Fruit fly (Drosophila melanogaster) whole organism, embryonic: ENCODE results near the gene CG17267.
A peak's percentile ranks its signal among the peaks of the same experiment; 100 is the strongest.

Source experiments
- ATbp ChIP-seq: fragments of 200-800 bp; sonication (Bioruptor generic); optimal IDR thresholded peaks from 2 replicates; lab custom pipeline; 2017; ENCODE audit warnings: missing biosample characterization, mild to moderate bottlenecking, missing genetic modification characterization, missing genetic modification reagents
- Adf1 ChIP-seq: fragments of 200-800 bp; sonication (Bioruptor generic); IDR thresholded peaks from 2 replicates; pipeline ENCODE4 v1.3.6; 2022; ENCODE audit warnings: missing biosample characterization, missing genetic modification characterization
- Atf-2 ChIP-seq: fragments of 200-800 bp; sonication (Bioruptor generic); optimal IDR thresholded peaks from 2 replicates; lab custom pipeline; 2016; ENCODE audit warnings: missing biosample characterization, missing genetic modification characterization
- B-H1 ChIP-seq: fragments of 200-800 bp; sonication (Bioruptor generic); IDR thresholded peaks from 3 replicates; pipeline ENCODE4 v1.3.6; 2022; ENCODE audit warnings: missing biosample characterization, missing genetic modification characterization
- CG10209 ChIP-seq: fragments of 200-800 bp; sonication (Bioruptor generic); optimal IDR thresholded peaks from 3 replicates; lab custom pipeline; 2017; ENCODE audit warnings: missing biosample characterization, mild to moderate bottlenecking, missing genetic modification characterization, missing genetic modification reagents
- CG10462 ChIP-seq: fragments of 200-800 bp; sonication (Bioruptor generic); optimal IDR thresholded peaks from 2 replicates; lab custom pipeline; 2016; ENCODE audit warnings: missing biosample characterization, missing genetic modification characterization
- CG11560 ChIP-seq: fragments of 200-800 bp; sonication (Bioruptor generic); IDR thresholded peaks from 3 replicates; pipeline ENCODE4 v1.3.6; 2022; ENCODE audit warnings: missing biosample characterization, missing genetic modification characterization
- CG12659 ChIP-seq: fragments of 200-800 bp; sonication (Bioruptor generic); optimal IDR thresholded peaks from 3 replicates; lab custom pipeline; 2017; ENCODE audit warnings: mild to moderate bottlenecking, missing biosample characterization, missing genetic modification reagents, missing genetic modification characterization
- CG13296 ChIP-seq: fragments of 200-800 bp; sonication (Bioruptor generic); optimal IDR thresholded peaks from 3 replicates; lab custom pipeline; 2018; ENCODE audit warnings: missing biosample characterization, mild to moderate bottlenecking, missing genetic modification characterization
- CG17186 ChIP-seq: fragments of 200-800 bp; sonication (Bioruptor generic); optimal IDR thresholded peaks from 3 replicates; lab custom pipeline; 2017; ENCODE audit warnings: missing biosample characterization, missing genetic modification reagents, missing genetic modification characterization
- CG17612 ChIP-seq: fragments of 200-800 bp; sonication (Bioruptor generic); IDR thresholded peaks from 2 replicates; pipeline ENCODE4 v1.3.6; 2022; ENCODE audit warnings: missing biosample characterization, missing genetic modification characterization
- CG17829 ChIP-seq: fragments of 200-800 bp; optimal IDR thresholded peaks from 2 replicates; lab custom pipeline; 2019; ENCODE audit warnings: missing biosample characterization, mild to moderate bottlenecking, missing genetic modification characterization, moderate library complexity
- CG2129 ChIP-seq: fragments of 200-800 bp; sonication (Bioruptor generic); IDR thresholded peaks from 2 replicates; pipeline ENCODE4 v1.3.6; 2022; ENCODE audit warnings: missing biosample characterization, missing genetic modification characterization; ENCODE audit not compliant: partially characterized antibody
- CG2199 ChIP-seq: fragments of 200-800 bp; sonication (Bioruptor generic); IDR thresholded peaks from 3 replicates; pipeline ENCODE4 v1.3.6; 2022; ENCODE audit warnings: missing biosample characterization, missing genetic modification characterization
- CG30431 ChIP-seq: fragments of 200-800 bp; sonication (Bioruptor generic); optimal IDR thresholded peaks from 2 replicates; lab custom pipeline; 2017; ENCODE audit warnings: missing biosample characterization, missing genetic modification characterization
- CG3847 ChIP-seq: fragments of 200-800 bp; sonication (Bioruptor generic); IDR thresholded peaks from 2 replicates; pipeline ENCODE4 v1.3.6; 2022; ENCODE audit warnings: missing biosample characterization, missing genetic modification characterization
- CG4328 ChIP-seq: fragments of 200-800 bp; sonication (Bioruptor generic); optimal IDR thresholded peaks from 3 replicates; lab custom pipeline; 2017; ENCODE audit warnings: missing biosample characterization, missing genetic modification reagents, missing genetic modification characterization
- CG4360 ChIP-seq: fragments of 200-800 bp; sonication (Bioruptor generic); IDR thresholded peaks from 2 replicates; pipeline ENCODE4 v1.3.6; 2022; ENCODE audit warnings: missing biosample characterization, missing genetic modification characterization
- CG43689 ChIP-seq: fragments of 200-800 bp; sonication (Bioruptor generic); IDR thresholded peaks from 2 replicates; pipeline ENCODE4 v1.3.6; 2022; ENCODE audit warnings: missing biosample characterization, missing genetic modification characterization
- CG6272 ChIP-seq: fragments of 200-800 bp; sonication (Bioruptor generic); IDR thresholded peaks from 2 replicates; pipeline ENCODE4 v1.3.6; 2022; ENCODE audit warnings: missing biosample characterization, missing genetic modification characterization
- CG6654 ChIP-seq: fragments of 200-800 bp; sonication (Bioruptor generic); optimal IDR thresholded peaks from 2 replicates; lab custom pipeline; 2017; ENCODE audit warnings: missing biosample characterization, mild to moderate bottlenecking, missing genetic modification characterization
- CG6689 ChIP-seq: fragments of 200-800 bp; sonication (Bioruptor generic); IDR thresholded peaks from 2 replicates; pipeline ENCODE4 v1.3.6; 2022; ENCODE audit warnings: missing biosample characterization, missing genetic modification characterization
- CG6765 ChIP-seq: fragments of 200-800 bp; sonication (Bioruptor generic); optimal IDR thresholded peaks from 3 replicates; lab custom pipeline; 2017; ENCODE audit warnings: missing biosample characterization, mild to moderate bottlenecking, missing genetic modification characterization
- CG7556 ChIP-seq: fragments of 200-800 bp; sonication (Bioruptor generic); optimal IDR thresholded peaks from 2 replicates; lab custom pipeline; 2017; ENCODE audit warnings: missing biosample characterization, mild to moderate bottlenecking, missing genetic modification characterization
- CG7786 ChIP-seq: fragments of 200-800 bp; sonication (Bioruptor generic); optimal IDR thresholded peaks from 2 replicates; lab custom pipeline; 2016; ENCODE audit warnings: missing biosample characterization, missing genetic modification characterization
- CG8944 ChIP-seq: fragments of 200-800 bp; sonication (Bioruptor generic); optimal IDR thresholded peaks from 3 replicates; lab custom pipeline; 2016; ENCODE audit warnings: missing biosample characterization, missing genetic modification characterization
- CG9932 ChIP-seq: fragments of 200-800 bp; sonication (Bioruptor generic); IDR thresholded peaks from 2 replicates; pipeline ENCODE4 v1.3.6; 2022; ENCODE audit warnings: missing biosample characterization, missing genetic modification characterization
- Dfd ChIP-seq, 2 experiments: fragments of >200 bp; optimal IDR thresholded peaks; 2 replicates each; lab custom pipeline; 2017; ENCODE audit warnings: missing biosample characterization in 2 of 2, missing genetic modification characterization in 2 of 2
- Eip74EF ChIP-seq, 2 experiments: fragments of 200-800 bp in 1 of 2; fragments of >200 bp in 1 of 2; sonication (Bioruptor generic) in 1 of 2; optimal IDR thresholded peaks; 2 replicates each; lab custom pipeline; 2017 to 2019; ENCODE audit warnings: missing biosample characterization in 2 of 2, missing genetic modification characterization in 2 of 2, mild to moderate bottlenecking in 1 of 2, moderate library complexity in 1 of 2
- Ets65A ChIP-seq: fragments of 200-800 bp; sonication (Bioruptor generic); peaks from one replicate; lab custom pipeline; 2016; ENCODE audit warnings: missing biosample characterization, missing genetic modification characterization
- H2.0 ChIP-seq: fragments of 200-800 bp; sonication (Bioruptor generic); IDR thresholded peaks from 2 replicates; pipeline ENCODE4 v1.3.6; 2022; ENCODE audit warnings: missing biosample characterization, missing genetic modification characterization
- HLH3B ChIP-seq: fragments of 200-800 bp; sonication (Bioruptor generic); IDR thresholded peaks from 2 replicates; pipeline ENCODE4 v1.3.6; 2022; ENCODE audit warnings: missing biosample characterization, missing genetic modification characterization
- Meics ChIP-seq: fragments of 200-800 bp; sonication (Bioruptor generic); optimal IDR thresholded peaks from 2 replicates; lab custom pipeline; 2017; ENCODE audit warnings: missing biosample characterization, mild to moderate bottlenecking, missing genetic modification characterization
- Opbp ChIP-seq: fragments of 200-800 bp; sonication (Bioruptor generic); IDR thresholded peaks from 3 replicates; pipeline ENCODE4 v1.3.6; 2022; ENCODE audit warnings: missing biosample characterization, missing genetic modification characterization; ENCODE audit not compliant: partially characterized antibody
- PHDP ChIP-seq: fragments of 200-800 bp; sonication (Bioruptor generic); optimal IDR thresholded peaks from 3 replicates; lab custom pipeline; 2018; ENCODE audit warnings: missing biosample characterization, mild to moderate bottlenecking, missing genetic modification characterization, moderate library complexity
- Poxn ChIP-seq: fragments of 200-800 bp; sonication (Bioruptor generic); IDR thresholded peaks from 2 replicates; pipeline ENCODE4 v1.3.6; 2022; ENCODE audit warnings: missing biosample characterization, missing genetic modification characterization
- Sin3A ChIP-seq: fragments of >200 bp; optimal IDR thresholded peaks from 2 replicates; lab custom pipeline; 2018
- Six4 ChIP-seq: fragments of 200-800 bp; sonication (Bioruptor generic); optimal IDR thresholded peaks from 2 replicates; lab custom pipeline; 2016; ENCODE audit warnings: missing biosample characterization, missing genetic modification characterization
- Spps ChIP-seq: fragments of 200-800 bp; sonication (Bioruptor generic); optimal IDR thresholded peaks from 2 replicates; lab custom pipeline; 2018; ENCODE audit warnings: missing biosample characterization, mild to moderate bottlenecking, missing genetic modification characterization
- bab2 ChIP-seq: fragments of 200-800 bp; sonication (Bioruptor generic); optimal IDR thresholded peaks from 2 replicates; lab custom pipeline; 2016; ENCODE audit warnings: missing biosample characterization, missing genetic modification characterization
- bbx ChIP-seq: fragments of 200-800 bp; sonication (Bioruptor generic); IDR thresholded peaks from 2 replicates; pipeline ENCODE4 v1.3.6; 2022; ENCODE audit warnings: missing biosample characterization, missing genetic modification characterization; ENCODE audit not compliant: partially characterized antibody
- br ChIP-seq: fragments of >200 bp; optimal IDR thresholded peaks from 2 replicates; lab custom pipeline; 2017
- btn ChIP-seq: fragments of 200-800 bp; sonication (Bioruptor generic); optimal IDR thresholded peaks from 2 replicates; lab custom pipeline; 2016; ENCODE audit warnings: missing biosample characterization, missing genetic modification characterization
- cato ChIP-seq: fragments of 200-800 bp; sonication (Bioruptor generic); optimal IDR thresholded peaks from 2 replicates; lab custom pipeline; 2016; ENCODE audit warnings: missing biosample characterization, missing genetic modification characterization, borderline replicate concordance
- da ChIP-seq: fragments of 200-800 bp; sonication (Bioruptor generic); optimal IDR thresholded peaks from 2 replicates; lab custom pipeline; 2016; ENCODE audit warnings: missing biosample characterization, missing genetic modification characterization
- gsb ChIP-seq: fragments of 200-800 bp; sonication (Bioruptor generic); IDR thresholded peaks from 2 replicates; pipeline ENCODE4 v1.3.6; 2022; ENCODE audit warnings: missing biosample characterization, missing genetic modification characterization
- jumu ChIP-seq: fragments of 200-800 bp; sonication (Bioruptor generic); optimal IDR thresholded peaks from 3 replicates; lab custom pipeline; 2016; ENCODE audit warnings: missing biosample characterization, missing genetic modification characterization
- pnt ChIP-seq: fragments of 200-800 bp; sonication (Bioruptor generic); optimal IDR thresholded peaks from 3 replicates; lab custom pipeline; 2016; ENCODE audit warnings: missing biosample characterization, missing genetic modification characterization
- ranshi ChIP-seq: fragments of 200-800 bp; sonication (Bioruptor generic); IDR thresholded peaks from 2 replicates; pipeline ENCODE4 v1.3.6; 2022; ENCODE audit warnings: missing biosample characterization, missing genetic modification characterization
- scrt ChIP-seq: fragments of 200-800 bp; sonication (Bioruptor generic); optimal IDR thresholded peaks from 2 replicates; lab custom pipeline; 2018; ENCODE audit warnings: missing biosample characterization, mild to moderate bottlenecking, missing genetic modification characterization, moderate library complexity
- shn ChIP-seq: fragments of 200-800 bp; sonication (Bioruptor generic); optimal IDR thresholded peaks from 3 replicates; lab custom pipeline; 2016; ENCODE audit warnings: missing biosample characterization, missing genetic modification characterization
- stwl ChIP-seq: fragments of 200-800 bp; sonication (Bioruptor generic); optimal IDR thresholded peaks from 3 replicates; lab custom pipeline; 2018; ENCODE audit warnings: missing biosample characterization, mild to moderate bottlenecking, missing genetic modification characterization, moderate library complexity
- twi ChIP-seq: fragments of 200-800 bp; optimal IDR thresholded peaks from 2 replicates; lab custom pipeline; 2019; ENCODE audit warnings: missing biosample characterization, mild to moderate bottlenecking, missing genetic modification characterization, moderate library complexity

The CG17267 gene

dm6 chr3R:20735405-20735804, 3.5 kb downstream of the CG17267 start, which contains the start of gene Cdk2 (continued):
- TF ChIP-seq CG7556 (GFP tag; lab: Kevin White, UChicago) (no peak), CG17829 (tag; lab: Kevin White, UChicago) (peak; percentile 14), HLH3B (no peak), CG17612 (GFP tag; lab: Robert Waterston, UW) (no peak), cato (GFP tag; lab: Kevin White, UChicago) (no peak), bbx (GFP tag; lab: Robert Waterston, UW) (peak; percentile 92), Eip74EF (GFP tag; optimal IDR thresholded peaks at IDR 0.05; lab: Kevin White, UChicago) (no peak), CG43689 (GFP tag; lab: Robert Waterston, UW) (no peak), Six4 (GFP tag; lab: Kevin White, UChicago) (no peak), CG6272 (GFP tag; lab: Robert Waterston, UW) (peak; percentile 36; the same call in 1 of the 2 replicates), CG2199 (GFP tag; lab: Robert Waterston, UW) (no peak), CG9932 (GFP tag; lab: Robert Waterston, UW) (peak; percentile 74), CG10462 (no peak), B-H1 (GFP tag; lab: Robert Waterston, UW) (no peak), PHDP (tag; lab: Kevin White, UChicago) (no peak), CG4328 (GFP tag; lab: Kevin White, UChicago) (no peak), ATbp (GFP tag; lab: Kevin White, UChicago) (no peak), pnt (no peak), gsb (no peak), CG17186 (GFP tag; lab: Kevin White, UChicago) (peak; percentile 24), Opbp (GFP tag; lab: Robert Waterston, UW) (peak; percentile 95), CG7786 (no peak), CG6765 (GFP tag; lab: Kevin White, UChicago) (no peak), CG30431 (no peak), br (no peak), btn (GFP tag; lab: Kevin White, UChicago) (no peak), CG2129 (GFP tag; lab: Robert Waterston, UW) (peak; percentile 74), Atf-2 (no peak), scrt (no peak), Dfd (GFP tag; optimal IDR thresholded peaks at IDR 0.05; lab: Kevin White, UChicago) (no peak), CG6654 (GFP tag; lab: Kevin White, UChicago) (no peak), CG4360 (GFP tag; lab: Robert Waterston, UW) (no peak), Sin3A (lab: Kevin White, UChicago) (peak; percentile 44), CG13296 (GFP tag; lab: Kevin White, UChicago) (no peak), jumu (GFP tag; lab: Kevin White, UChicago) (peak; percentile 75), H2.0 (GFP tag; lab: Robert Waterston, UW) (no peak), Adf1 (GFP tag; lab: Robert Waterston, UW) (no peak), ranshi (GFP tag; lab: Robert Waterston, UW) (peak; percentile 37; the same call in 1 of the 2 replicates), CG11560 (tag; lab: Robert Waterston, UW) (no peak), Meics (GFP tag; lab: Kevin White, UChicago) (no peak), CG12659 (peak; percentile 38), CG3847 (GFP tag; lab: Robert Waterston, UW) (0 out of 2 replicates have a peak, but pooled peaks have one; percentile 10), twi (tag; lab: Kevin White, UChicago) (no peak), shn (GFP tag; lab: Kevin White, UChicago) (peak; percentile 19), CG6689 (GFP tag; lab: Robert Waterston, UW) (no peak), Ets65A (peak; percentile 72), CG8944 (GFP tag; lab: Kevin White, UChicago) (no peak), bab2 (GFP tag; lab: Kevin White, UChicago) (no peak), stwl (tag; lab: Kevin White, UChicago) (peak; percentile 87), Spps (tag; lab: Kevin White, UChicago) (no peak), CG10209 (no peak), da (GFP tag; lab: Kevin White, UChicago) (no peak), Poxn (no peak)
